Worm (Caenorhabditis elegans) whole organism, L4 larva: ENCODE results near the gene sph-1.

Source experiments
- ZK546.5 ChIP-seq, 2 experiments: sonication (generic microtip); optimal IDR thresholded peaks; 2 replicates each; lab custom pipeline; 2017; ENCODE audit warnings: missing biosample characterization in 2 of 2, missing genetic modification characterization in 2 of 2
- dmd-9 ChIP-seq: fragments of 200-800 bp; sonication (Bioruptor generic); IDR thresholded peaks from 2 replicates; pipeline ENCODE4 v1.3.6; 2022; ENCODE audit warnings: missing genetic modification reagents, missing genetic modification characterization, missing compliant biosample characterization
- hlh-30 ChIP-seq: sonication (generic microtip); optimal IDR thresholded peaks from 2 replicates; lab custom pipeline; 2017; ENCODE audit warnings: antibody characterized with exemption, mild to moderate bottlenecking, missing genetic modification characterization, missing compliant biosample characterization; ENCODE audit not compliant: insufficient read depth
- mdt-29 ChIP-seq: fragments of 200-800 bp; sonication (Bioruptor generic); IDR thresholded peaks from 2 replicates; pipeline ENCODE4 v1.3.6; 2022; ENCODE audit warnings: missing genetic modification reagents, missing genetic modification characterization, missing compliant biosample characterization
- nhr-11 ChIP-seq: fragments of 150-350 bp; optimal IDR thresholded peaks from 2 replicates; lab custom pipeline; 2014; ENCODE audit warnings: missing biosample characterization, missing genetic modification characterization
- nhr-237 ChIP-seq: sonication (generic microtip); optimal IDR thresholded peaks from 2 replicates; lab custom pipeline; 2017; ENCODE audit warnings: missing biosample characterization, missing genetic modification characterization
- nhr-48 ChIP-seq: sonication (generic microtip); optimal IDR thresholded peaks from 2 replicates; lab custom pipeline; 2016; ENCODE audit warnings: mild to moderate bottlenecking, missing genetic modification characterization, missing compliant biosample characterization
- nhr-77 ChIP-seq: fragments of 150-350 bp; optimal IDR thresholded peaks from 2 replicates; lab custom pipeline; 2014; ENCODE audit warnings: missing biosample characterization, missing genetic modification characterization
- pqm-1 ChIP-seq: sonication (generic microtip); optimal IDR thresholded peaks from 2 replicates; lab custom pipeline; 2017; ENCODE audit warnings: missing biosample characterization, missing genetic modification characterization
- unc-130 ChIP-seq: sonication (generic microtip); optimal IDR thresholded peaks from 2 replicates; lab custom pipeline; 2016; ENCODE audit warnings: missing genetic modification reagents, missing genetic modification characterization, missing compliant biosample characterization
- unc-39 ChIP-seq: sonication (generic microtip); optimal IDR thresholded peaks from 2 replicates; lab custom pipeline; 2017; ENCODE audit warnings: missing biosample characterization, missing genetic modification characterization
- zag-1 ChIP-seq: fragments of 150-350 bp; optimal IDR thresholded peaks from 2 replicates; lab custom pipeline; 2014; ENCODE audit warnings: missing biosample characterization, missing genetic modification characterization
- zip-2 ChIP-seq: fragments of 150-350 bp; optimal IDR thresholded peaks from 2 replicates; lab custom pipeline; 2014; ENCODE audit warnings: missing biosample characterization, missing genetic modification characterization

DNA sequence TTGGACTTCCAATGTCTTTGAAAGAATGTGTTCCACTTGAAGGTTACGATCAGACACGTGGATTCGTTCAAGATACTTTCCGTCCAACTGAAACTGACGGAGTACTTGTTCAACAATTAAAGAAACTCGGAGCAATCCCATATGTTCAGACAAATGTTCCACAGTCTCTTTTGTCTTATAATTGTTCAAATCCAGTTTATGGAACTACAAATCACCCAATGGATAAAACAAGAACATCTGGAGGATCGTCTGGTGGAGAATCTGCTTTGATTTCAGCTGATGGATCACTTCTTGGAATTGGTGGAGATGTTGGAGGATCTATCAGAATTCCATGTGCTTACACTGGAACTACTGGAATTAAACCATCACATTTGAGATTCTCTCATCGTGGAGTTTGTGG is 19.8 kb upstream of the sph-1 start:
- TF ChIP-seq ZK546.5 (tag; optimal IDR thresholded peaks at IDR 0.05; lab: Kevin White, UChicago) (no peak), zip-2 (tag; lab: Kevin White, UChicago) (no peak), hlh-30 (tag; lab: Kevin White, UChicago) (no peak), nhr-237 (no peak), mdt-29 (no peak), unc-130 (no peak), dmd-9 (no peak), nhr-77 (no peak), nhr-48 (tag; lab: Kevin White, UChicago) (no peak), pqm-1 (no peak), unc-39 (tag; lab: Kevin White, UChicago) (no peak), zag-1 (tag; lab: Kevin White, UChicago) (no peak), nhr-11 (tag; lab: Kevin White, UChicago) (no peak)
